Fruit fly (Drosophila melanogaster) whole organism, prepupa: ENCODE results near the gene goe.

Source experiments
- CG10631 ChIP-seq: fragments of 200-800 bp; sonication (Bioruptor generic); optimal IDR thresholded peaks from 2 replicates; lab custom pipeline; 2016; ENCODE audit warnings: missing biosample characterization, missing genetic modification characterization
- CG10669 ChIP-seq: fragments of 200-800 bp; sonication (Bioruptor generic); optimal IDR thresholded peaks from 3 replicates; lab custom pipeline; 2018; ENCODE audit warnings: missing biosample characterization, mild to moderate bottlenecking, missing genetic modification characterization, moderate library complexity
- CG11294 ChIP-seq: fragments of 200-800 bp; sonication (Bioruptor generic); IDR thresholded peaks from 2 replicates; pipeline ENCODE4 v1.3.6; 2022; ENCODE audit warnings: missing biosample characterization, missing genetic modification characterization
- CG11762 ChIP-seq: fragments of 200-800 bp; sonication (Bioruptor generic); optimal IDR thresholded peaks from 3 replicates; lab custom pipeline; 2016; ENCODE audit warnings: missing biosample characterization, missing genetic modification characterization; ENCODE audit not compliant: insufficient read depth
- CG11902 ChIP-seq: fragments of 200-800 bp; sonication (Bioruptor generic); optimal IDR thresholded peaks from 3 replicates; lab custom pipeline; 2016; ENCODE audit warnings: missing biosample characterization, missing genetic modification characterization
- CG1621 ChIP-seq: fragments of 200-800 bp; sonication (Bioruptor generic); optimal IDR thresholded peaks from 3 replicates; lab custom pipeline; 2018; ENCODE audit warnings: missing biosample characterization, mild to moderate bottlenecking, missing genetic modification characterization
- CG16779 ChIP-seq: fragments of 200-800 bp; sonication (Bioruptor generic); optimal IDR thresholded peaks from 3 replicates; lab custom pipeline; 2017; ENCODE audit warnings: missing biosample characterization, mild to moderate bottlenecking, missing genetic modification characterization
- CG3032 ChIP-seq: fragments of 200-800 bp; optimal IDR thresholded peaks from 2 replicates; lab custom pipeline; 2019; ENCODE audit warnings: missing biosample characterization, mild to moderate bottlenecking, missing genetic modification characterization, moderate library complexity
- CG31627 ChIP-seq: fragments of 200-800 bp; sonication (Bioruptor generic); optimal IDR thresholded peaks from 3 replicates; lab custom pipeline; 2016; ENCODE audit warnings: missing biosample characterization, missing genetic modification characterization
- CG32006 ChIP-seq: fragments of 200-800 bp; sonication (Bioruptor generic); optimal IDR thresholded peaks from 3 replicates; lab custom pipeline; 2017; ENCODE audit warnings: missing biosample characterization, mild to moderate bottlenecking, missing genetic modification characterization
- CG34406 ChIP-seq: fragments of 200-800 bp; sonication (Bioruptor generic); optimal IDR thresholded peaks from 3 replicates; lab custom pipeline; 2016; ENCODE audit warnings: missing biosample characterization, missing genetic modification characterization
- CG4318 ChIP-seq: fragments of 200-800 bp; sonication (Bioruptor generic); optimal IDR thresholded peaks from 3 replicates; lab custom pipeline; 2017; ENCODE audit warnings: missing biosample characterization, mild to moderate bottlenecking, missing genetic modification characterization
- CG6163 ChIP-seq: fragments of 200-800 bp; sonication (Bioruptor generic); IDR thresholded peaks from 3 replicates; pipeline ENCODE4 v1.3.6; 2022; ENCODE audit warnings: missing biosample characterization, missing genetic modification characterization
- CG6276 ChIP-seq: fragments of 200-800 bp; sonication (Bioruptor generic); optimal IDR thresholded peaks from 2 replicates; lab custom pipeline; 2017; ENCODE audit warnings: missing biosample characterization, mild to moderate bottlenecking, missing genetic modification characterization
- CG6808 ChIP-seq: fragments of 200-800 bp; sonication (Bioruptor generic); optimal IDR thresholded peaks from 3 replicates; lab custom pipeline; 2017; ENCODE audit warnings: missing biosample characterization, missing genetic modification characterization, mild to moderate bottlenecking, moderate library complexity, missing genetic modification reagents
- CG6854 ChIP-seq: fragments of 200-800 bp; sonication (Bioruptor generic); optimal IDR thresholded peaks from 2 replicates; lab custom pipeline; 2017; ENCODE audit warnings: missing biosample characterization, mild to moderate bottlenecking, missing genetic modification characterization
- CG7368 ChIP-seq: fragments of 200-800 bp; sonication (Bioruptor generic); optimal IDR thresholded peaks from 3 replicates; lab custom pipeline; 2016; ENCODE audit warnings: missing biosample characterization, missing genetic modification characterization
- CG8119 ChIP-seq: fragments of 200-800 bp; sonication (Bioruptor generic); IDR thresholded peaks from 3 replicates; pipeline ENCODE4 v1.3.6; 2022; ENCODE audit warnings: missing biosample characterization, missing genetic modification characterization
- CG8319 ChIP-seq: fragments of 200-800 bp; sonication (Bioruptor generic); optimal IDR thresholded peaks from 3 replicates; lab custom pipeline; 2016; ENCODE audit warnings: missing biosample characterization, missing genetic modification characterization
- CG8632 ChIP-seq: fragments of 200-800 bp; sonication (Bioruptor generic); optimal IDR thresholded peaks from 3 replicates; lab custom pipeline; 2016; ENCODE audit warnings: missing biosample characterization, missing genetic modification characterization
- CG9139 ChIP-seq: fragments of 200-800 bp; sonication (Bioruptor generic); optimal IDR thresholded peaks from 3 replicates; lab custom pipeline; 2017; ENCODE audit warnings: missing biosample characterization, mild to moderate bottlenecking, missing genetic modification characterization
- Eip78C ChIP-seq: fragments of 200-800 bp; sonication (Bioruptor generic); peaks from one replicate; lab custom pipeline; 2016; ENCODE audit warnings: missing biosample characterization, missing genetic modification characterization
- Eip93F ChIP-seq: fragments of 200-800 bp; sonication (Bioruptor generic); optimal IDR thresholded peaks from 2 replicates; lab custom pipeline; 2016; ENCODE audit warnings: missing biosample characterization, mild to moderate bottlenecking, missing genetic modification characterization
- Ets21C ChIP-seq: fragments of 200-800 bp; sonication (Bioruptor generic); optimal IDR thresholded peaks from 3 replicates; lab custom pipeline; 2016; ENCODE audit warnings: missing biosample characterization, missing genetic modification characterization
- Ets96B ChIP-seq: fragments of 200-800 bp; optimal IDR thresholded peaks from 2 replicates; lab custom pipeline; 2019; ENCODE audit warnings: missing biosample characterization, mild to moderate bottlenecking, missing genetic modification characterization, moderate library complexity
- Gug ChIP-seq: fragments of 200-800 bp; sonication (Bioruptor generic); IDR thresholded peaks from 2 replicates; pipeline ENCODE4 v1.3.6; 2022; ENCODE audit warnings: missing biosample characterization, missing genetic modification characterization
- Hr38 ChIP-seq: sonication (Bioruptor generic); optimal IDR thresholded peaks from 2 replicates; lab custom pipeline; 2016; ENCODE audit warnings: missing biosample characterization, missing genetic modification characterization
- Hr39 ChIP-seq: fragments of 200-800 bp; sonication (Bioruptor generic); optimal IDR thresholded peaks from 2 replicates; lab custom pipeline; 2016; ENCODE audit warnings: missing biosample characterization, missing genetic modification characterization
- Lpt ChIP-seq: fragments of 200-800 bp; sonication (Bioruptor generic); optimal IDR thresholded peaks from 3 replicates; lab custom pipeline; 2016; ENCODE audit warnings: missing biosample characterization, missing genetic modification characterization
- Met ChIP-seq: fragments of 200-800 bp; sonication (Bioruptor generic); optimal IDR thresholded peaks from 3 replicates; lab custom pipeline; 2016; ENCODE audit warnings: missing biosample characterization, missing genetic modification characterization
- OdsH ChIP-seq: fragments of 200-800 bp; sonication (Bioruptor generic); optimal IDR thresholded peaks from 3 replicates; lab custom pipeline; 2016; ENCODE audit warnings: missing biosample characterization, missing genetic modification characterization
- Sox102F ChIP-seq: fragments of 200-800 bp; sonication (Bioruptor generic); optimal IDR thresholded peaks from 2 replicates; lab custom pipeline; 2016; ENCODE audit warnings: missing biosample characterization, mild to moderate bottlenecking, missing genetic modification characterization
- Sox15 ChIP-seq: fragments of 200-800 bp; sonication (Bioruptor generic); optimal IDR thresholded peaks from 3 replicates; lab custom pipeline; 2016; ENCODE audit warnings: missing biosample characterization, missing genetic modification characterization
- achi ChIP-seq: fragments of 200-800 bp; sonication (Bioruptor generic); optimal IDR thresholded peaks from 3 replicates; lab custom pipeline; 2016; ENCODE audit warnings: missing biosample characterization, missing genetic modification characterization
- acj6 ChIP-seq: fragments of 200-800 bp; sonication (Bioruptor generic); optimal IDR thresholded peaks from 3 replicates; lab custom pipeline; 2016; ENCODE audit warnings: missing biosample characterization, missing genetic modification characterization
- dsx ChIP-seq: fragments of 200-800 bp; optimal IDR thresholded peaks from 3 replicates; lab custom pipeline; 2019; ENCODE audit warnings: missing biosample characterization, mild to moderate bottlenecking, missing genetic modification characterization, moderate library complexity; ENCODE audit not compliant: poor library complexity, severe bottlenecking
- eg ChIP-seq: fragments of 200-800 bp; sonication (Bioruptor generic); IDR thresholded peaks from 3 replicates; pipeline ENCODE4 v1.3.6; 2022; ENCODE audit warnings: missing biosample characterization, missing genetic modification characterization
- esn ChIP-seq: fragments of 200-800 bp; sonication (Bioruptor generic); optimal IDR thresholded peaks from 2 replicates; lab custom pipeline; 2016; ENCODE audit warnings: missing biosample characterization, mild to moderate bottlenecking, missing genetic modification characterization, moderate library complexity
- fd59A ChIP-seq: fragments of 200-800 bp; sonication (Bioruptor generic); optimal IDR thresholded peaks from 2 replicates; lab custom pipeline; 2017; ENCODE audit warnings: missing biosample characterization, mild to moderate bottlenecking, missing genetic modification characterization, missing genetic modification reagents
- fkh ChIP-seq: fragments of 200-800 bp; sonication (Bioruptor generic); optimal IDR thresholded peaks from 3 replicates; lab custom pipeline; 2017; ENCODE audit warnings: missing biosample characterization, mild to moderate bottlenecking, missing genetic modification characterization, moderate library complexity
- pdm3 ChIP-seq: fragments of 200-800 bp; sonication (Bioruptor generic); optimal IDR thresholded peaks from 3 replicates; lab custom pipeline; 2016; ENCODE audit warnings: missing biosample characterization, missing genetic modification characterization
- salr ChIP-seq, 2 experiments: fragments of 200-800 bp; sonication (Bioruptor generic); optimal IDR thresholded peaks; 3 replicates each; lab custom pipeline; 2016 to 2018; ENCODE audit warnings: missing biosample characterization in 2 of 2, missing genetic modification characterization in 2 of 2, mild to moderate bottlenecking in 1 of 2
- ss ChIP-seq, 2 experiments: fragments of 200-800 bp; sonication (Bioruptor generic); optimal IDR thresholded peaks; 2 replicates in 1 of 2; 3 replicates in 1 of 2; lab custom pipeline; 2017 to 2018; ENCODE audit warnings: mild to moderate bottlenecking in 2 of 2, missing biosample characterization in 2 of 2, missing genetic modification characterization in 2 of 2, moderate library complexity in 1 of 2
- vri ChIP-seq: fragments of 200-800 bp; sonication (Bioruptor generic); optimal IDR thresholded peaks from 3 replicates; lab custom pipeline; 2016; ENCODE audit warnings: missing biosample characterization, mild to moderate bottlenecking, missing genetic modification characterization

goe gene

dm6 chrX:16730791-16731190 is 20.9 kb downstream of the goe start, which contains the start of gene TwdlX:
Gene TwdlX, plus strand, starts transcription at chrX:16731091.
- TF ChIP-seq dsx (GFP tag; lab: Kevin White, UChicago) (no peak), CG6808 (no peak), CG11294 (GFP tag; lab: Robert Waterston, UW) (no peak), CG1621 (tag; lab: Kevin White, UChicago) (no peak), CG7368 (no peak)

dm6 chrX:16724544-16724943 is 27.2 kb downstream of the goe start:
- TF ChIP-seq CG11902 (GFP tag; lab: Kevin White, UChicago): no peak
- peak; percentile 13 for TF ChIP-seq fkh
- TF ChIP-seq, all 60 proteins: peak for 1

dm6 chrX:16723203-16724173 is 28.2 kb downstream of the goe start:
- TF ChIP-seq CG32006 (GFP tag; lab: Kevin White, UChicago) (peak; percentile 82), achi (GFP tag; lab: Kevin White, UChicago) (peak; percentile 67), Sox102F (GFP tag; lab: Kevin White, UChicago) (peak; percentile 74), Hr39 (peak; percentile 69), CG3032 (peak; percentile 67), Sox15 (peak; percentile 34), Gug (peak; percentile 42), CG6276 (GFP tag; lab: Kevin White, UChicago) (peak; percentile 66), CG11294 (GFP tag; lab: Robert Waterston, UW) (peak; percentile 60; the same call in 1 of the 2 replicates), acj6 (GFP tag; lab: Kevin White, UChicago) (peak; percentile 65), salr (GFP tag; optimal IDR thresholded peaks at IDR 0.05; lab: Kevin White, UChicago) (peak; percentile 36 to 56), Hr38 (GFP tag; lab: Kevin White, UChicago) (no peak), CG8319 (GFP tag; lab: Kevin White, UChicago) (peak; percentile 13), CG10631 (GFP tag; lab: Kevin White, UChicago) (peak; percentile 56), CG8119 (peak; percentile 85), fd59A (GFP tag; lab: Kevin White, UChicago) (peak; percentile 20), fkh (peak; percentile 26), pdm3 (GFP tag; lab: Kevin White, UChicago) (peak; percentile 79), CG1621 (tag; lab: Kevin White, UChicago) (peak; percentile 69), CG7368 (no peak), dsx (GFP tag; lab: Kevin White, UChicago) (no peak), CG11902 (GFP tag; lab: Kevin White, UChicago) (no peak), vri (GFP tag; lab: Kevin White, UChicago) (peak; percentile 84), Met (GFP tag; lab: Kevin White, UChicago) (peak; percentile 48), Eip78C (peak; percentile 84), CG6163 (peak; percentile 57; the same call in 2 of the 3 replicates), Lpt (peak; percentile 5), CG11762 (GFP tag; lab: Kevin White, UChicago) (no peak), CG31627 (GFP tag; lab: Kevin White, UChicago) (peak; percentile 76), Ets96B (tag; lab: Kevin White, UChicago) (peak; percentile 67), Ets21C (GFP tag; lab: Kevin White, UChicago) (peak; percentile 68), CG9139 (GFP tag; lab: Kevin White, UChicago) (peak; percentile 87), CG16779 (tag; lab: Kevin White, UChicago) (no peak), esn (GFP tag; lab: Kevin White, UChicago) (peak; percentile 78), Eip93F (GFP tag; lab: Kevin White, UChicago) (no peak), eg (GFP tag; lab: Robert Waterston, UW) (peak; percentile 72), CG8632 (GFP tag; lab: Kevin White, UChicago) (peak; percentile 66), CG4318 (GFP tag; lab: Kevin White, UChicago) (peak; percentile 68), CG34406 (GFP tag; lab: Kevin White, UChicago) (peak; percentile 47), CG6854 (GFP tag; lab: Kevin White, UChicago) (peak; percentile 4), CG10669 (GFP tag; lab: Kevin White, UChicago) (peak; percentile 38), OdsH (GFP tag; lab: Kevin White, UChicago) (peak; percentile 70), ss (GFP tag; optimal IDR thresholded peaks at IDR 0.05; lab: Kevin White, UChicago) (peak; percentile 73 to 78)
